Worm (Caenorhabditis elegans) whole organism, young adult: Measurements from ENCODE around the gene glt-6.

ENCODE experiments used
- B0261.1 ChIP-seq: sonication (generic microtip); optimal IDR thresholded peaks from 2 replicates; lab custom pipeline; 2016; ENCODE audit warnings: mild to moderate bottlenecking, missing genetic modification characterization, moderate library complexity, missing compliant biosample characterization
- C06A6.2 ChIP-seq: fragments of 200-800 bp; sonication (Bioruptor generic); conservative IDR thresholded peaks from 2 replicates; pipeline ENCODE4 v1.3.6; 2022; ENCODE audit warnings: missing genetic modification characterization, missing compliant biosample characterization
- D2030.7 ChIP-seq: fragments of 200-800 bp; sonication (Bioruptor generic); IDR thresholded peaks from 2 replicates; pipeline ENCODE4 v1.3.6; 2022; ENCODE audit warnings: missing genetic modification reagents, missing genetic modification characterization, missing compliant biosample characterization
- F23B12.7 ChIP-seq: sonication (generic microtip); optimal IDR thresholded peaks from 2 replicates; lab custom pipeline; 2017; ENCODE audit warnings: missing genetic modification characterization, mild to moderate bottlenecking, missing compliant biosample characterization, antibody characterized with exemption, moderate library complexity; ENCODE audit not compliant: insufficient read depth
- F33H1.4 ChIP-seq: fragments of 200-800 bp; sonication (Bioruptor generic); IDR thresholded peaks from 2 replicates; pipeline ENCODE4 v1.3.6; 2022; ENCODE audit warnings: missing genetic modification reagents, missing genetic modification characterization, missing compliant biosample characterization
- F49E8.2 ChIP-seq: sonication (generic microtip); optimal IDR thresholded peaks from 3 replicates; lab custom pipeline; 2017; ENCODE audit warnings: missing genetic modification characterization, mild to moderate bottlenecking, missing compliant biosample characterization, antibody characterized with exemption, moderate library complexity; ENCODE audit not compliant: insufficient read depth
- F52B5.7 ChIP-seq: sonication (generic microtip); optimal IDR thresholded peaks from 2 replicates; lab custom pipeline; 2016; ENCODE audit warnings: mild to moderate bottlenecking, missing genetic modification characterization, missing compliant biosample characterization
- F57C9.4 ChIP-seq: sonication (generic microtip); optimal IDR thresholded peaks from 2 replicates; lab custom pipeline; 2017; ENCODE audit warnings: mild to moderate bottlenecking, missing genetic modification characterization, missing compliant biosample characterization
- Y56A3A.18 ChIP-seq: fragments of 200-800 bp; sonication (Bioruptor generic); IDR thresholded peaks from 2 replicates; pipeline ENCODE4 v1.3.6; 2022; ENCODE audit warnings: missing genetic modification reagents, missing genetic modification characterization, missing compliant biosample characterization
- Y95B8A.8 ChIP-seq: fragments of 200-800 bp; sonication (Bioruptor generic); IDR thresholded peaks from 2 replicates; pipeline ENCODE4 v1.3.6; 2022; ENCODE audit warnings: missing genetic modification reagents, missing genetic modification characterization, missing compliant biosample characterization
- ZK185.1 ChIP-seq: sonication (generic microtip); optimal IDR thresholded peaks from 2 replicates; lab custom pipeline; 2016; ENCODE audit warnings: mild to moderate bottlenecking, missing genetic modification characterization, missing compliant biosample characterization; ENCODE audit not compliant: poor library complexity, severe bottlenecking
- ama-1 ChIP-seq, 3 experiments: fragments of 150-350 bp in 1 of 3; sonication (generic microtip) in 2 of 3; optimal IDR thresholded peaks; 2 replicates each; lab custom pipeline; 2014 to 2018; ENCODE audit warnings: missing biosample characterization in 2 of 3, missing genetic modification characterization in 2 of 3, missing genetic modification reagents in 2 of 3
- atf-7 ChIP-seq: sonication (generic microtip); optimal IDR thresholded peaks from 2 replicates; lab custom pipeline; 2017; ENCODE audit warnings: mild to moderate bottlenecking, missing genetic modification characterization, missing compliant biosample characterization
- athp-1 ChIP-seq: sonication (generic microtip); optimal IDR thresholded peaks from 2 replicates; lab custom pipeline; 2017; ENCODE audit warnings: mild to moderate bottlenecking, missing genetic modification characterization, missing compliant biosample characterization
- bed-2 ChIP-seq: fragments of 200-800 bp; sonication (Bioruptor generic); IDR thresholded peaks from 2 replicates; pipeline ENCODE4 v1.3.6; 2022; ENCODE audit warnings: missing genetic modification reagents, missing genetic modification characterization, missing compliant biosample characterization
- cebp-2 ChIP-seq: fragments of 200-800 bp; sonication (Bioruptor generic); IDR thresholded peaks from 2 replicates; pipeline ENCODE4 v1.3.6; 2022; ENCODE audit warnings: missing genetic modification characterization, missing compliant biosample characterization
- ceh-79 ChIP-seq: sonication (generic microtip); optimal IDR thresholded peaks from 2 replicates; lab custom pipeline; 2017; ENCODE audit warnings: mild to moderate bottlenecking, missing genetic modification characterization, missing compliant biosample characterization
- die-1 ChIP-seq: sonication (generic microtip); optimal IDR thresholded peaks from 2 replicates; lab custom pipeline; 2016; ENCODE audit warnings: missing genotype, mild to moderate bottlenecking, missing genetic modification characterization, missing compliant biosample characterization
- dpff-1 ChIP-seq: sonication (generic microtip); optimal IDR thresholded peaks from 2 replicates; lab custom pipeline; 2017; ENCODE audit warnings: mild to moderate bottlenecking, missing genetic modification characterization, missing compliant biosample characterization
- egl-18 ChIP-seq: fragments of 200-800 bp; sonication (Bioruptor generic); IDR thresholded peaks from 2 replicates; pipeline ENCODE4 v1.3.6; 2022; ENCODE audit warnings: missing genetic modification reagents, missing genetic modification characterization, missing compliant biosample characterization
- him-1 ChIP-seq: sonication (generic microtip); optimal IDR thresholded peaks from 2 replicates; lab custom pipeline; 2016; ENCODE audit warnings: missing genotype, missing genetic modification reagents, missing genetic modification characterization, missing compliant biosample characterization
- hmg-1.2 ChIP-seq: fragments of 200-800 bp; sonication (Bioruptor generic); IDR thresholded peaks from 2 replicates; pipeline ENCODE4 v1.3.6; 2022; ENCODE audit warnings: missing genetic modification reagents, missing genetic modification characterization, missing compliant biosample characterization
- hsf-1 ChIP-seq: fragments of 200-800 bp; sonication (Bioruptor generic); IDR thresholded peaks from 2 replicates; pipeline ENCODE4 v1.3.6; 2022; ENCODE audit warnings: missing genetic modification reagents, missing genetic modification characterization, missing compliant biosample characterization
- let-526 ChIP-seq: fragments of 200-800 bp; sonication (Bioruptor generic); IDR thresholded peaks from 2 replicates; pipeline ENCODE4 v1.3.6; 2022; ENCODE audit warnings: missing genetic modification reagents, missing genetic modification characterization, missing compliant biosample characterization
- lin-35 ChIP-seq, 3 experiments: fragments of 150-350 bp in 2 of 3; sonication (generic microtip) in 1 of 3; optimal IDR thresholded peaks; 2 replicates each; lab custom pipeline; 2014 to 2018; ENCODE audit warnings: missing biosample characterization in 3 of 3, missing genetic modification characterization in 3 of 3, missing genetic modification reagents in 3 of 3
- lin-54 ChIP-seq: fragments of 200-800 bp; sonication (Bioruptor generic); optimal IDR thresholded peaks from 2 replicates; lab custom pipeline; 2018; ENCODE audit warnings: mild to moderate bottlenecking, missing genetic modification characterization, missing compliant biosample characterization
- lir-1 ChIP-seq: fragments of 200-800 bp; sonication (Bioruptor generic); conservative IDR thresholded peaks from 2 replicates; pipeline ENCODE4 v1.3.6; 2022; ENCODE audit warnings: missing genetic modification reagents, missing genetic modification characterization, missing compliant biosample characterization
- lsl-1 ChIP-seq: fragments of 200-800 bp; sonication (Bioruptor generic); optimal IDR thresholded peaks from 2 replicates; lab custom pipeline; 2018; ENCODE audit warnings: mild to moderate bottlenecking, missing genetic modification characterization, moderate library complexity, missing compliant biosample characterization
- lsy-27 ChIP-seq: sonication (generic microtip); optimal IDR thresholded peaks from 2 replicates; lab custom pipeline; 2017; ENCODE audit warnings: missing genetic modification characterization, mild to moderate bottlenecking, missing compliant biosample characterization, antibody characterized with exemption, missing genotype, borderline replicate concordance; ENCODE audit not compliant: insufficient read depth
- madf-10 ChIP-seq: sonication (generic microtip); optimal IDR thresholded peaks from 2 replicates; lab custom pipeline; 2016; ENCODE audit warnings: mild to moderate bottlenecking, missing genetic modification characterization, missing compliant biosample characterization
- madf-6 ChIP-seq: fragments of 200-800 bp; sonication (Bioruptor generic); IDR thresholded peaks from 2 replicates; pipeline ENCODE4 v1.3.6; 2022; ENCODE audit warnings: missing genetic modification reagents, missing genetic modification characterization, missing compliant biosample characterization
- madf-8 ChIP-seq: fragments of 200-800 bp; sonication (Bioruptor generic); conservative IDR thresholded peaks from 2 replicates; pipeline ENCODE4 v1.3.6; 2022; ENCODE audit warnings: missing genetic modification reagents, missing genetic modification characterization, missing compliant biosample characterization
- mel-28 ChIP-seq: sonication (generic microtip); optimal IDR thresholded peaks from 2 replicates; lab custom pipeline; 2016; ENCODE audit warnings: borderline replicate concordance, mild to moderate bottlenecking, missing genetic modification characterization, missing compliant biosample characterization
- nfyb-1 ChIP-seq: fragments of 200-800 bp; sonication (Bioruptor generic); IDR thresholded peaks from 2 replicates; pipeline ENCODE4 v1.3.6; 2022; ENCODE audit warnings: missing genetic modification reagents, missing genetic modification characterization, missing compliant biosample characterization
- nhr-27 ChIP-seq: fragments of 200-800 bp; sonication (Bioruptor generic); optimal IDR thresholded peaks from 2 replicates; lab custom pipeline; 2018; ENCODE audit warnings: mild to moderate bottlenecking, missing genetic modification characterization, moderate library complexity, missing compliant biosample characterization
- pbrm-1 ChIP-seq: fragments of 200-800 bp; sonication (Bioruptor generic); IDR thresholded peaks from 2 replicates; pipeline ENCODE4 v1.3.6; 2022; ENCODE audit warnings: missing genetic modification reagents, missing genetic modification characterization, missing compliant biosample characterization
- pha-4 ChIP-seq: fragments of 150-350 bp; sonication (generic microtip); optimal IDR thresholded peaks from 2 replicates; lab custom pipeline; 2014; ENCODE audit warnings: missing biosample characterization, missing genetic modification reagents, missing genetic modification characterization
- rcor-1 ChIP-seq: fragments of 200-800 bp; sonication (Bioruptor generic); IDR thresholded peaks from 2 replicates; pipeline ENCODE4 v1.3.6; 2022; ENCODE audit warnings: missing genetic modification reagents, missing genetic modification characterization, missing compliant biosample characterization
- repo-1 ChIP-seq: sonication (generic microtip); optimal IDR thresholded peaks from 2 replicates; lab custom pipeline; 2017; ENCODE audit warnings: mild to moderate bottlenecking, missing genetic modification characterization, missing compliant biosample characterization
- snpc-3.4 ChIP-seq: sonication (generic microtip); optimal IDR thresholded peaks from 2 replicates; lab custom pipeline; 2017; ENCODE audit warnings: missing genetic modification characterization, mild to moderate bottlenecking, missing compliant biosample characterization, antibody characterized with exemption, moderate library complexity, missing genotype, missing genetic modification reagents
- tbp1 ChIP-seq: fragments of 200-800 bp; sonication (Bioruptor generic); optimal IDR thresholded peaks from 2 replicates; lab custom pipeline; 2018; ENCODE audit warnings: mild to moderate bottlenecking, missing genetic modification characterization, missing compliant biosample characterization
- tlf-1 ChIP-seq: fragments of 200-800 bp; sonication (Bioruptor generic); optimal IDR thresholded peaks from 2 replicates; lab custom pipeline; 2018; ENCODE audit warnings: mild to moderate bottlenecking, missing genetic modification characterization, missing compliant biosample characterization
- unc-130 ChIP-seq: sonication (generic microtip); optimal IDR thresholded peaks from 2 replicates; lab custom pipeline; 2016; ENCODE audit warnings: missing genetic modification reagents, missing genetic modification characterization, missing compliant biosample characterization
- unc-62 ChIP-seq: fragments of 150-350 bp; optimal IDR thresholded peaks from 2 replicates; lab custom pipeline; 2014; ENCODE audit warnings: missing biosample characterization, missing genetic modification reagents, missing genetic modification characterization
- ztf-22 ChIP-seq: fragments of 200-800 bp; sonication (Bioruptor generic); optimal IDR thresholded peaks from 2 replicates; lab custom pipeline; 2018; ENCODE audit warnings: mild to moderate bottlenecking, missing genetic modification characterization, moderate library complexity, missing compliant biosample characterization
- ztf-26 ChIP-seq: sonication (generic microtip); optimal IDR thresholded peaks from 2 replicates; lab custom pipeline; 2017; ENCODE audit warnings: missing genetic modification characterization, missing compliant biosample characterization

Gene glt-6

ce11 chrIV:7505866-7506488, 2.6 kb downstream of the glt-6 start (continued):
- peak; percentile 20 for TF ChIP-seq unc-130
- peak; percentile 3 for TF ChIP-seq him-1
- TF ChIP-seq pha-4 (tag; lab: Kevin White, UChicago) = peak; percentile 36
- TF ChIP-seq C06A6.2 (GFP tag; lab: Robert Waterston, UW) = peak; percentile 48; the same call in 1 of the 2 replicates
- TF ChIP-seq tbp1 (GFP tag; lab: Kevin White, UChicago) = peak; percentile 39
- peak; percentile 88 for TF ChIP-seq repo-1
- TF ChIP-seq athp-1 (tag; lab: Kevin White, UChicago) = peak; percentile 52
- TF ChIP-seq egl-18 (GFP tag; lab: Robert Waterston, UW) = no peak
- no peak for TF ChIP-seq atf-7
- TF ChIP-seq ztf-22 (GFP tag; lab: Kevin White, UChicago) = peak; percentile 70
- TF ChIP-seq bed-2 (GFP tag; lab: Robert Waterston, UW) = no peak
- peak; percentile 24 for TF ChIP-seq rcor-1
- peak; percentile 67 for TF ChIP-seq hsf-1
- TF ChIP-seq ztf-26 (tag; lab: Kevin White, UChicago) = peak; percentile 10
- TF ChIP-seq Y56A3A.18 (GFP tag; lab: Robert Waterston, UW) = 0 out of 2 replicates have a peak, but pooled peaks have one; percentile 21
- TF ChIP-seq F23B12.7 (tag; lab: Kevin White, UChicago) = no peak
- peak; percentile 43 for TF ChIP-seq F57C9.4 (tag; lab: Kevin White, UChicago)
- TF ChIP-seq tlf-1 (GFP tag; lab: Kevin White, UChicago) = peak; percentile 77
- peak; percentile 54 for TF ChIP-seq nhr-27 (tag; lab: Kevin White, UChicago)
- peak; percentile 48 for TF ChIP-seq madf-6 (GFP tag; lab: Robert Waterston, UW)
- TF ChIP-seq dpff-1 (tag; lab: Kevin White, UChicago) = no peak
- TF ChIP-seq madf-8 (GFP tag; lab: Robert Waterston, UW) = no peak
- peak; percentile 93 for TF ChIP-seq ama-1 (optimal IDR thresholded peaks at IDR 0.05; lab: Kevin White, UChicago)
- peak; percentile 54 to 70 for TF ChIP-seq ama-1 (GFP tag; optimal IDR thresholded peaks at IDR 0.05; lab: Kevin White, UChicago)
- no peak for TF ChIP-seq die-1 (tag; lab: Kevin White, UChicago)
- 0 out of 2 replicates have a peak, but pooled peaks have one; percentile 42 for TF ChIP-seq nfyb-1
- peak; percentile 67 for TF ChIP-seq ZK185.1 (tag; lab: Kevin White, UChicago)
- TF ChIP-seq hmg-1.2 = peak; percentile 50
- no peak for TF ChIP-seq unc-62 (GFP tag; lab: Kevin White, UChicago)
- TF ChIP-seq let-526 (GFP tag; lab: Robert Waterston, UW) = peak; percentile 19; the same call in 1 of the 2 replicates
- TF ChIP-seq madf-10 (tag; lab: Kevin White, UChicago) = peak; percentile 52
- TF ChIP-seq Y95B8A.8 (GFP tag; lab: Robert Waterston, UW) = peak; percentile 73
- peak; percentile 79; the same call in 1 of the 2 replicates for TF ChIP-seq cebp-2 (GFP tag; lab: Robert Waterston, UW)
- peak; percentile 61; the same call in 1 of the 2 replicates for TF ChIP-seq pbrm-1 (GFP tag; lab: Robert Waterston, UW)
- peak; percentile 20; the same call in 1 of the 2 replicates for TF ChIP-seq F33H1.4 (GFP tag; lab: Robert Waterston, UW)
- peak; percentile 22 for TF ChIP-seq F52B5.7 (tag; lab: Kevin White, UChicago)
- TF ChIP-seq snpc-3.4 (tag; lab: Kevin White, UChicago) = peak; percentile 64
- peak; percentile 34; the same call in 1 of the 2 replicates for TF ChIP-seq D2030.7
- TF ChIP-seq ceh-79 (tag; lab: Kevin White, UChicago) = no peak
- TF ChIP-seq lin-35 (GFP tag; optimal IDR thresholded peaks at IDR 0.05; lab: Kevin White, UChicago) = peak in 1 of 3 experiments; percentile 20
- peak; percentile 11 for TF ChIP-seq lsl-1 (GFP tag; lab: Kevin White, UChicago)
- TF ChIP-seq mel-28 = no peak
- no peak for TF ChIP-seq B0261.1 (tag; lab: Kevin White, UChicago)
- peak; percentile 59 for TF ChIP-seq F49E8.2 (tag; lab: Kevin White, UChicago)
- TF ChIP-seq lsy-27 (tag; lab: Kevin White, UChicago) = no peak
- TF ChIP-seq lin-54 (GFP tag; lab: Kevin White, UChicago) = peak; percentile 49
- TF ChIP-seq lir-1 = peak; percentile 19; the same call in 1 of the 2 replicates
